Fruit fly (Drosophila melanogaster) whole organism, embryonic: ENCODE data around the gene Pdcd4.

Source experiments
- Antp ChIP-seq: fragments of 200-800 bp; sonication (Bioruptor generic); optimal IDR thresholded peaks from 3 replicates; lab custom pipeline; 2016; ENCODE audit warnings: missing biosample characterization, missing genetic modification characterization
- CG12071 ChIP-seq: fragments of 200-800 bp; sonication (Bioruptor generic); optimal IDR thresholded peaks from 3 replicates; lab custom pipeline; 2018; ENCODE audit warnings: missing biosample characterization, mild to moderate bottlenecking, missing genetic modification characterization
- CG12155 ChIP-seq: fragments of 200-800 bp; sonication (Bioruptor generic); optimal IDR thresholded peaks from 3 replicates; lab custom pipeline; 2016; ENCODE audit warnings: missing biosample characterization, missing genetic modification characterization
- CG12659 ChIP-seq: fragments of 200-800 bp; sonication (Bioruptor generic); optimal IDR thresholded peaks from 3 replicates; lab custom pipeline; 2017; ENCODE audit warnings: mild to moderate bottlenecking, missing biosample characterization, missing genetic modification reagents, missing genetic modification characterization
- CG13775 ChIP-seq: fragments of 200-800 bp; sonication (Bioruptor generic); optimal IDR thresholded peaks from 3 replicates; lab custom pipeline; 2017; ENCODE audit warnings: missing biosample characterization, mild to moderate bottlenecking, missing genetic modification characterization
- CG1647 ChIP-seq: fragments of 200-800 bp; sonication (Bioruptor generic); optimal IDR thresholded peaks from 3 replicates; lab custom pipeline; 2016; ENCODE audit warnings: missing biosample characterization, missing genetic modification characterization
- CG17328 ChIP-seq: fragments of 200-800 bp; sonication (Bioruptor generic); IDR thresholded peaks from 2 replicates; pipeline ENCODE4 v1.3.6; 2022; ENCODE audit warnings: missing biosample characterization, missing genetic modification characterization
- CG17359 ChIP-seq: fragments of 200-800 bp; sonication (Bioruptor generic); optimal IDR thresholded peaks from 3 replicates; lab custom pipeline; 2018; ENCODE audit warnings: missing biosample characterization, mild to moderate bottlenecking, missing genetic modification characterization, moderate library complexity
- CG17802 ChIP-seq: fragments of 200-800 bp; sonication (Bioruptor generic); optimal IDR thresholded peaks from 2 replicates; lab custom pipeline; 2018; ENCODE audit warnings: missing biosample characterization, mild to moderate bottlenecking, missing genetic modification characterization, moderate library complexity
- CG30403 ChIP-seq: fragments of 200-800 bp; sonication (Bioruptor generic); optimal IDR thresholded peaks from 3 replicates; lab custom pipeline; 2016; ENCODE audit warnings: missing biosample characterization, missing genetic modification characterization
- CG30431 ChIP-seq: fragments of 200-800 bp; sonication (Bioruptor generic); optimal IDR thresholded peaks from 2 replicates; lab custom pipeline; 2017; ENCODE audit warnings: missing biosample characterization, missing genetic modification characterization
- CG32767 ChIP-seq: fragments of 200-800 bp; sonication (Bioruptor generic); IDR thresholded peaks from 2 replicates; pipeline ENCODE4 v1.3.6; 2022; ENCODE audit warnings: missing biosample characterization, missing genetic modification characterization
- CG3281 ChIP-seq: fragments of 200-800 bp; sonication (Bioruptor generic); optimal IDR thresholded peaks from 3 replicates; lab custom pipeline; 2017; ENCODE audit warnings: missing biosample characterization, mild to moderate bottlenecking, missing genetic modification characterization
- CG33557 ChIP-seq: fragments of 200-800 bp; sonication (Bioruptor generic); optimal IDR thresholded peaks from 2 replicates; lab custom pipeline; 2019; ENCODE audit warnings: missing biosample characterization, mild to moderate bottlenecking, missing genetic modification characterization, moderate library complexity
- CG6791 ChIP-seq: fragments of 200-800 bp; sonication (Bioruptor generic); IDR thresholded peaks from 3 replicates; pipeline ENCODE4 v1.3.6; 2022; ENCODE audit warnings: missing biosample characterization, missing genetic modification characterization; ENCODE audit not compliant: partially characterized antibody
- CG7556 ChIP-seq: fragments of 200-800 bp; sonication (Bioruptor generic); optimal IDR thresholded peaks from 2 replicates; lab custom pipeline; 2017; ENCODE audit warnings: missing biosample characterization, mild to moderate bottlenecking, missing genetic modification characterization
- CG8290 ChIP-seq, 3 experiments: fragments of 200-800 bp; sonication (Bioruptor generic); optimal IDR thresholded peaks; 2 replicates each; lab custom pipeline; 2016 to 2019; ENCODE audit warnings: missing biosample characterization in 3 of 3, missing genetic modification characterization in 3 of 3, mild to moderate bottlenecking in 2 of 3, moderate library complexity in 1 of 3
- CG9727 ChIP-seq: fragments of 200-800 bp; sonication (Bioruptor generic); optimal IDR thresholded peaks from 3 replicates; lab custom pipeline; 2017; ENCODE audit warnings: missing biosample characterization, mild to moderate bottlenecking, missing genetic modification characterization
- CG9817 ChIP-seq: fragments of 200-800 bp; sonication (Bioruptor generic); optimal IDR thresholded peaks from 2 replicates; lab custom pipeline; 2018; ENCODE audit warnings: missing biosample characterization, mild to moderate bottlenecking, missing genetic modification characterization, moderate library complexity
- CoRest ChIP-seq: fragments of 200-800 bp; sonication (Bioruptor generic); optimal IDR thresholded peaks from 3 replicates; lab custom pipeline; 2018; ENCODE audit warnings: missing biosample characterization, mild to moderate bottlenecking, missing genetic modification characterization, moderate library complexity
- CrebB ChIP-seq: fragments of 200-800 bp; sonication (Bioruptor generic); optimal IDR thresholded peaks from 3 replicates; lab custom pipeline; 2018; ENCODE audit warnings: missing biosample characterization, mild to moderate bottlenecking, missing genetic modification characterization
- Dek ChIP-seq: fragments of 200-800 bp; sonication (Bioruptor generic); optimal IDR thresholded peaks from 3 replicates; lab custom pipeline; 2019; ENCODE audit warnings: missing biosample characterization, mild to moderate bottlenecking, missing genetic modification characterization, moderate library complexity
- Dref ChIP-seq: fragments of 200-800 bp; sonication (Bioruptor generic); IDR thresholded peaks from 2 replicates; pipeline ENCODE4 v1.3.6; 2022; ENCODE audit warnings: missing biosample characterization, missing genetic modification characterization
- Drgx ChIP-seq: fragments of 200-800 bp; sonication (Bioruptor generic); IDR thresholded peaks from 2 replicates; pipeline ENCODE4 v1.3.6; 2022; ENCODE audit warnings: missing biosample characterization, missing genetic modification characterization
- E2f2 ChIP-seq: fragments of 200-800 bp; sonication (Bioruptor generic); IDR thresholded peaks from 2 replicates; pipeline ENCODE4 v1.3.6; 2022; ENCODE audit warnings: missing biosample characterization, missing genetic modification characterization
- HLHmδ ChIP-seq: fragments of 200-800 bp; sonication (Bioruptor generic); optimal IDR thresholded peaks from 2 replicates; lab custom pipeline; 2018; ENCODE audit warnings: missing biosample characterization, mild to moderate bottlenecking, missing genetic modification characterization, moderate library complexity
- Kr ChIP-seq: fragments of 200-800 bp; sonication (Bioruptor generic); optimal IDR thresholded peaks from 2 replicates; lab custom pipeline; 2017; ENCODE audit warnings: missing biosample characterization, mild to moderate bottlenecking, missing genetic modification characterization
- Lim3 ChIP-seq: fragments of 200-800 bp; sonication (Bioruptor generic); IDR thresholded peaks from 2 replicates; pipeline ENCODE4 v1.3.6; 2022; ENCODE audit warnings: missing biosample characterization, missing genetic modification characterization
- Mes4 ChIP-seq: fragments of 200-800 bp; sonication (Bioruptor generic); optimal IDR thresholded peaks from 2 replicates; lab custom pipeline; 2016; ENCODE audit warnings: missing biosample characterization, missing genetic modification characterization
- Optix ChIP-seq: fragments of 200-800 bp; sonication (Bioruptor generic); IDR thresholded peaks from 3 replicates; pipeline ENCODE4 v1.3.6; 2022; ENCODE audit warnings: missing biosample characterization, missing genetic modification characterization
- Sox100B ChIP-seq: fragments of 200-800 bp; sonication (Bioruptor generic); optimal IDR thresholded peaks from 3 replicates; lab custom pipeline; 2018; ENCODE audit warnings: missing biosample characterization, mild to moderate bottlenecking, missing genetic modification characterization
- ash1 ChIP-seq: fragments of 200-800 bp; sonication (Bioruptor generic); optimal IDR thresholded peaks from 2 replicates; lab custom pipeline; 2018; ENCODE audit warnings: missing biosample characterization, mild to moderate bottlenecking, missing genetic modification characterization
- bbx ChIP-seq: fragments of 200-800 bp; sonication (Bioruptor generic); IDR thresholded peaks from 2 replicates; pipeline ENCODE4 v1.3.6; 2022; ENCODE audit warnings: missing biosample characterization, missing genetic modification characterization; ENCODE audit not compliant: partially characterized antibody
- corto ChIP-seq: fragments of 200-800 bp; sonication (Bioruptor generic); optimal IDR thresholded peaks from 2 replicates; lab custom pipeline; 2016; ENCODE audit warnings: missing biosample characterization, mild to moderate bottlenecking, missing genetic modification characterization, moderate library complexity
- crc ChIP-seq: fragments of 200-800 bp; sonication (Bioruptor generic); optimal IDR thresholded peaks from 2 replicates; lab custom pipeline; 2016; ENCODE audit warnings: missing biosample characterization, missing genetic modification characterization
- eyg ChIP-seq: fragments of 200-800 bp; sonication (Bioruptor generic); optimal IDR thresholded peaks from 3 replicates; lab custom pipeline; 2016; ENCODE audit warnings: missing biosample characterization, missing genetic modification characterization
- gcm ChIP-seq: fragments of 200-800 bp; sonication (Bioruptor generic); optimal IDR thresholded peaks from 2 replicates; lab custom pipeline; 2019; ENCODE audit warnings: missing biosample characterization, mild to moderate bottlenecking, missing genetic modification characterization, moderate library complexity
- gt ChIP-seq: fragments of 200-800 bp; sonication (Bioruptor generic); IDR thresholded peaks from 2 replicates; pipeline ENCODE4 v1.3.6; 2022; ENCODE audit warnings: missing biosample characterization, missing genetic modification characterization
- her ChIP-seq: fragments of 200-800 bp; sonication (Bioruptor generic); optimal IDR thresholded peaks from 2 replicates; lab custom pipeline; 2016; ENCODE audit warnings: missing biosample characterization, missing genetic modification characterization
- jumu ChIP-seq: fragments of 200-800 bp; sonication (Bioruptor generic); optimal IDR thresholded peaks from 3 replicates; lab custom pipeline; 2016; ENCODE audit warnings: missing biosample characterization, missing genetic modification characterization
- mirr ChIP-seq: fragments of 200-800 bp; sonication (Bioruptor generic); optimal IDR thresholded peaks from 3 replicates; lab custom pipeline; 2018; ENCODE audit warnings: missing biosample characterization, mild to moderate bottlenecking, missing genetic modification characterization
- phol ChIP-seq: fragments of 200-800 bp; sonication (Bioruptor generic); optimal IDR thresholded peaks from 3 replicates; lab custom pipeline; 2018; ENCODE audit warnings: missing biosample characterization, mild to moderate bottlenecking, missing genetic modification characterization, moderate library complexity
- prd ChIP-seq, 3 experiments: fragments of >200 bp in 2 of 3; fragments of 200-800 bp in 1 of 3; sonication (Bioruptor generic) in 1 of 3; optimal IDR thresholded peaks in 2 of 3; IDR thresholded peaks in 1 of 3; 2 replicates in 2 of 3; 3 replicates in 1 of 3; pipeline versions ENCODE4 v1.3.6 to Lab custom; 2017 to 2022; ENCODE audit warnings: missing biosample characterization in 1 of 3, missing genetic modification characterization in 1 of 3
- pzg ChIP-seq: fragments of 200-800 bp; sonication (Bioruptor generic); optimal IDR thresholded peaks from 3 replicates; lab custom pipeline; 2018; ENCODE audit warnings: missing biosample characterization, mild to moderate bottlenecking, missing genetic modification characterization, moderate library complexity
- schlank ChIP-seq: fragments of 200-800 bp; sonication (Bioruptor generic); optimal IDR thresholded peaks from 2 replicates; lab custom pipeline; 2018; ENCODE audit warnings: missing biosample characterization, mild to moderate bottlenecking, missing genetic modification characterization
- stwl ChIP-seq: fragments of 200-800 bp; sonication (Bioruptor generic); optimal IDR thresholded peaks from 3 replicates; lab custom pipeline; 2018; ENCODE audit warnings: missing biosample characterization, mild to moderate bottlenecking, missing genetic modification characterization, moderate library complexity
- tgo ChIP-seq: fragments of 200-800 bp; sonication (Bioruptor generic); IDR thresholded peaks from 3 replicates; pipeline ENCODE4 v1.3.6; 2022; ENCODE audit warnings: missing biosample characterization, missing genetic modification characterization
- trem ChIP-seq: fragments of 200-800 bp; optimal IDR thresholded peaks from 3 replicates; lab custom pipeline; 2019; ENCODE audit warnings: missing biosample characterization, mild to moderate bottlenecking, missing genetic modification characterization, moderate library complexity
- tup ChIP-seq: fragments of 200-800 bp; sonication (Bioruptor generic); optimal IDR thresholded peaks from 2 replicates; lab custom pipeline; 2016; ENCODE audit warnings: missing biosample characterization, mild to moderate bottlenecking, missing genetic modification characterization, moderate library complexity

Pdcd4 gene

DNA sequence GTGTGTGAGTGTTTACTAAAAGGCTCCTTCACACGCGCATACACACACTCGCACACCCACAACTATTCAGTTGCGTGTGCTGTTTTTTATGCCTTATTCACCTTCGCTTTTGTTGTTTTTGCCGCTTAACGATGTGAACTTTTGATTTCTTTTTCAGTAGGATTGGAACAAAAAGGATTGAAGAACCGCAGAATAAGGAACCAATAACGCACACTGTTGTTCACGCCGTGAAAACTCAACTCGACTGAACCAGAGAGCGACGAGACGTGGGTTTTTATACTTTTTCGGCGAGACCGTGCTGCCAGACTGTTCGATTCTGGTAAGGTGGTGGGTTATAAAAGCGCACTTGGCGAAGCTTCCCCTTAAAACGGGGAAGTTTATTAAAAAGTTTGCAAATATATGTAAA, at the start of gene Pdcd4 (continued):
- no peak for TF ChIP-seq CG9817 (tag; lab: Kevin White, UChicago)
- TF ChIP-seq CG30431 (GFP tag; lab: Kevin White, UChicago): no peak
- TF ChIP-seq CG17328: peak; percentile 22; the same call in 1 of the 2 replicates
- peak; percentile 44 for TF ChIP-seq CG12155 (GFP tag; lab: Kevin White, UChicago)
- TF ChIP-seq CG12071 (GFP tag; lab: Kevin White, UChicago): no peak
- TF ChIP-seq mirr (GFP tag; lab: Kevin White, UChicago): no peak
- peak; percentile 41 for TF ChIP-seq pzg (GFP tag; lab: Kevin White, UChicago)
- peak; percentile 57; the same call in 1 of the 2 replicates for TF ChIP-seq bbx
- TF ChIP-seq phol (tag; lab: Kevin White, UChicago): no peak
- no peak for TF ChIP-seq Mes4
- peak; percentile 2 for TF ChIP-seq HLHmδ (GFP tag; lab: Kevin White, UChicago)
- TF ChIP-seq CG6791 (GFP tag; lab: Robert Waterston, UW): peak; percentile 52; the same call in 1 of the 3 replicates
- no peak for TF ChIP-seq ash1 (GFP tag; lab: Kevin White, UChicago)
- no peak for TF ChIP-seq tup
- TF ChIP-seq trem (tag; lab: Kevin White, UChicago): peak; percentile 43
- no peak for TF ChIP-seq CG32767 (GFP tag; lab: Robert Waterston, UW)
- TF ChIP-seq CrebB (tag; lab: Kevin White, UChicago): no peak
- TF ChIP-seq tgo (GFP tag; lab: Robert Waterston, UW): no peak
- TF ChIP-seq crc: peak; percentile 14
- TF ChIP-seq Dref (GFP tag; lab: Robert Waterston, UW): no peak
- peak; percentile 42 for TF ChIP-seq CoRest (tag; lab: Kevin White, UChicago)
- TF ChIP-seq Kr (GFP tag; lab: Kevin White, UChicago): peak; percentile 65
- no peak for TF ChIP-seq CG1647 (GFP tag; lab: Kevin White, UChicago)
- TF ChIP-seq CG33557: no peak
- TF ChIP-seq CG12659 (GFP tag; lab: Kevin White, UChicago): peak; percentile 44
- no peak for TF ChIP-seq CG8290 (GFP tag; optimal IDR thresholded peaks at IDR 0.05; lab: Kevin White, UChicago)
- peak in 1 of 2 experiments; percentile 70 for TF ChIP-seq CG8290 (tag; optimal IDR thresholded peaks at IDR 0.05; lab: Kevin White, UChicago)
- TF ChIP-seq schlank (tag; lab: Kevin White, UChicago): no peak
- TF ChIP-seq E2f2 (GFP tag; lab: Robert Waterston, UW): peak; percentile 40; the same call in 1 of the 2 replicates
- peak; percentile 25 for TF ChIP-seq CG17359
- peak; percentile 30 for TF ChIP-seq Antp
- TF ChIP-seq CG13775 (GFP tag; lab: Kevin White, UChicago): no peak
- TF ChIP-seq Drgx: peak; percentile 25; the same call in 1 of the 2 replicates
- peak; percentile 33 for TF ChIP-seq Dek (tag; lab: Kevin White, UChicago)
- TF ChIP-seq CG3281 (GFP tag; lab: Kevin White, UChicago): no peak
- TF ChIP-seq Sox100B (GFP tag; lab: Kevin White, UChicago): no peak
- TF ChIP-seq CG7556 (GFP tag; lab: Kevin White, UChicago): no peak
- peak; percentile 26 for TF ChIP-seq her
- TF ChIP-seq corto (GFP tag; lab: Kevin White, UChicago): no peak
- TF ChIP-seq Lim3 (GFP tag; lab: Robert Waterston, UW): no peak
- TF ChIP-seq gcm (GFP tag; lab: Kevin White, UChicago): no peak
- TF ChIP-seq eyg (GFP tag; lab: Kevin White, UChicago): no peak
- no peak for TF ChIP-seq CG17802 (tag; lab: Kevin White, UChicago)
- peak; percentile 5 for TF ChIP-seq CG30403 (GFP tag; lab: Kevin White, UChicago)
- TF ChIP-seq gt (GFP tag; lab: Robert Waterston, UW): no peak
- TF ChIP-seq jumu (GFP tag; lab: Kevin White, UChicago): no peak
- no peak for TF ChIP-seq prd (optimal IDR thresholded peaks at IDR 0.05; lab: Kevin White, UChicago)
- TF ChIP-seq prd (GFP tag; IDR thresholded peaks at IDR 0.05; lab: Robert Waterston, UW): no peak
- no peak for TF ChIP-seq Optix (GFP tag; lab: Robert Waterston, UW)
- peak; percentile 35 for TF ChIP-seq stwl (tag; lab: Kevin White, UChicago)
- peak; percentile 1 for TF ChIP-seq CG9727
